Fruit fly (Drosophila melanogaster): ENCODE data around the gene CG43702.

CG43702 gene

dm6 chr3L:21302493-21302892, 4.0 kb downstream of the CG43702 start:
- TF ChIP-seq GATAd (GFP tag; optimal IDR thresholded peaks at IDR 0.05) (no peak), dmrt93B (GFP tag; optimal IDR thresholded peaks at IDR 0.05) (no peak), dsf (GFP tag; optimal IDR thresholded peaks at IDR 0.05; ENCODE audit: borderline replicate concordance) (no peak), CG9705 (GFP tag; optimal IDR thresholded peaks at IDR 0.05) (no peak), N (GFP tag; optimal IDR thresholded peaks at IDR 0.05) (no peak), usp (GFP tag; optimal IDR thresholded peaks at IDR 0.05) (no peak), dl (GFP tag; optimal IDR thresholded peaks at IDR 0.05; ENCODE audit: insufficient read depth in 1 of 2, partially characterized antibody in 2 of 2) (no peak), Mio (GFP tag; optimal IDR thresholded peaks at IDR 0.05) (no peak), tai (GFP tag; optimal IDR thresholded peaks at IDR 0.05) (no peak), ey (GFP tag; optimal IDR thresholded peaks at IDR 0.05) (no peak), Rel (GFP tag; optimal IDR thresholded peaks at IDR 0.05) (no peak), Rel (tag; optimal IDR thresholded peaks at IDR 0.05) (no peak), pan (optimal IDR thresholded peaks at IDR 0.05) (no peak), Dfd (GFP tag; optimal IDR thresholded peaks at IDR 0.05) (no peak), sv (GFP tag; optimal IDR thresholded peaks at IDR 0.05) (no peak)

DNA sequence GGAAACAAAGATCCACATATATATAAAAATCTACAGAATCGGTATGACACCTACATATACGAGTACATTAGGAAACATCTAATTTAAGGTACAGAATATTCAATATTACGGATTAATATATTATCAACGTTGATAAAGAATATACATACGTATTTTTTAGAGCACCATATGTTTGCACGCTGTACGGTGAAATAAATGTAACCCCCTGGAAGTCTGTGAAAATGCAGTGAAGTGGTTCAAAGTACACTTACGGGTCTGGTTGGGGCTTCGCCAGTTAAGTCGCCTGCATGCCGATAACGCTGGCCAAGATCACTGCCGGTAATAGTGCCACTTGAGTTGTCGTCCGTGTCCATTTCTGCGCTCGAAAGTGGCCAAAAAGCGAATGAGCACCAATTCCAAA, 5.2 kb downstream of the CG43702 start:
- TF ChIP-seq Sp1 (GFP tag; optimal IDR thresholded peaks at IDR 0.05) (no peak), Dfd (GFP tag; optimal IDR thresholded peaks at IDR 0.05) (no peak), Hnf4 (GFP tag; optimal IDR thresholded peaks at IDR 0.05) (peak; percentile 35), brk (GFP tag; optimal IDR thresholded peaks at IDR 0.05) (no peak), foxo (GFP tag; optimal IDR thresholded peaks at IDR 0.05) (no peak), woc (GFP tag; optimal IDR thresholded peaks at IDR 0.05) (no peak), OdsH (GFP tag; optimal IDR thresholded peaks at IDR 0.05) (no peak), Abd-B (GFP tag; optimal IDR thresholded peaks at IDR 0.05) (no peak), jim (GFP tag; optimal IDR thresholded peaks at IDR 0.05) (no peak), HLH106 (tag; optimal IDR thresholded peaks at IDR 0.05) (no peak), Myc (optimal IDR thresholded peaks at IDR 0.05) (no peak), Dif (GFP tag; optimal IDR thresholded peaks at IDR 0.05; ENCODE audit: partially characterized antibody) (peak; percentile 28)

- TF ChIP-seq Hnf4 (GFP tag; optimal IDR thresholded peaks at IDR 0.05) (peak; percentile 99), foxo (GFP tag; optimal IDR thresholded peaks at IDR 0.05) (peak; percentile 98 to 100), usp (GFP tag; optimal IDR thresholded peaks at IDR 0.05) (no peak), fru (GFP tag; optimal IDR thresholded peaks at IDR 0.05) (peak; percentile 99), dsf (GFP tag; optimal IDR thresholded peaks at IDR 0.05; ENCODE audit: borderline replicate concordance) (peak; percentile 97), tai (GFP tag; optimal IDR thresholded peaks at IDR 0.05) (peak; percentile 98), Dif (GFP tag; optimal IDR thresholded peaks at IDR 0.05; ENCODE audit: partially characterized antibody) (no peak), dl (GFP tag; optimal IDR thresholded peaks at IDR 0.05; ENCODE audit: insufficient read depth in 1 of 2, partially characterized antibody in 2 of 2) (no peak), Abd-B (GFP tag; optimal IDR thresholded peaks at IDR 0.05) (no peak), Dfd (GFP tag; optimal IDR thresholded peaks at IDR 0.05) (peak; percentile 52), ey (GFP tag; optimal IDR thresholded peaks at IDR 0.05) (peak; percentile 99), Hr83 (GFP tag; optimal IDR thresholded peaks at IDR 0.05; ENCODE audit: poor library complexity, severe bottlenecking) (peak; percentile 98), dmrt93B (GFP tag; optimal IDR thresholded peaks at IDR 0.05) (peak; percentile 98), HLH106 (tag; optimal IDR thresholded peaks at IDR 0.05) (peak; percentile 100), psq (GFP tag; optimal IDR thresholded peaks at IDR 0.05) (peak; percentile 98), GATAd (GFP tag; optimal IDR thresholded peaks at IDR 0.05) (peak; percentile 97), CG9705 (GFP tag; optimal IDR thresholded peaks at IDR 0.05) (peak; percentile 100), br (GFP tag; optimal IDR thresholded peaks at IDR 0.05) (peak; percentile 100), rgr (GFP tag; optimal IDR thresholded peaks at IDR 0.05) (peak; percentile 100), Myc (optimal IDR thresholded peaks at IDR 0.05) (peak; percentile 41), woc (GFP tag; optimal IDR thresholded peaks at IDR 0.05) (peak; percentile 99), Jra (GFP tag; optimal IDR thresholded peaks at IDR 0.05) (peak; percentile 98), lola (GFP tag; optimal IDR thresholded peaks at IDR 0.05) (no peak), CrebA (GFP tag; optimal IDR thresholded peaks at IDR 0.05; ENCODE audit: borderline replicate concordance) (peak; percentile 97), Rel (GFP tag; optimal IDR thresholded peaks at IDR 0.05) (peak; percentile 99), Rel (tag; optimal IDR thresholded peaks at IDR 0.05) (peak; percentile 98), CG32264 (GFP tag; optimal IDR thresholded peaks at IDR 0.05) (peak; percentile 98), brk (GFP tag; optimal IDR thresholded peaks at IDR 0.05) (peak; percentile 99), pan (optimal IDR thresholded peaks at IDR 0.05) (no peak), N (GFP tag; optimal IDR thresholded peaks at IDR 0.05) (no peak), OdsH (GFP tag; optimal IDR thresholded peaks at IDR 0.05) (peak; percentile 100), h (GFP tag; optimal IDR thresholded peaks at IDR 0.05) (peak; percentile 100), Vsx2 (GFP tag; optimal IDR thresholded peaks at IDR 0.05; ENCODE audit: partially characterized antibody) (no peak), sv (GFP tag; optimal IDR thresholded peaks at IDR 0.05) (peak; percentile 98), Sp1 (GFP tag; optimal IDR thresholded peaks at IDR 0.05) (peak; percentile 100), sage (GFP tag; optimal IDR thresholded peaks at IDR 0.05) (peak; percentile 99), Mio (GFP tag; optimal IDR thresholded peaks at IDR 0.05) (peak; percentile 94), Hr78 (GFP tag; optimal IDR thresholded peaks at IDR 0.05) (no peak), jim (GFP tag; optimal IDR thresholded peaks at IDR 0.05) (no peak)
These were observed 5.9 kb downstream of the CG43702 start, which contains the start of the genes CG11309 and CG7632 for dm6 chr3L:21304400-21304799. CG11309 (minus strand) TSS chr3L:21304658. CG7632 (plus strand) TSS chr3L:21304697.
